Fruit fly (Drosophila melanogaster) whole organism, embryonic: Measurements from ENCODE around the gene GstD7.

ENCODE experiments used
- Bgb ChIP-seq: fragments of 200-800 bp; sonication (Bioruptor generic); IDR thresholded peaks from 2 replicates; pipeline ENCODE4 v1.3.6; 2022; ENCODE audit warnings: missing biosample characterization, missing genetic modification characterization; ENCODE audit not compliant: partially characterized antibody
- CG11695 ChIP-seq: fragments of 200-800 bp; sonication (Bioruptor generic); IDR thresholded peaks from 3 replicates; pipeline ENCODE4 v1.3.6; 2022; ENCODE audit warnings: missing biosample characterization, missing genetic modification characterization
- CG12236 ChIP-seq: fragments of 200-800 bp; sonication (Bioruptor generic); optimal IDR thresholded peaks from 2 replicates; lab custom pipeline; 2016; ENCODE audit warnings: missing biosample characterization, missing genetic modification characterization
- CG12659 ChIP-seq: fragments of 200-800 bp; sonication (Bioruptor generic); optimal IDR thresholded peaks from 3 replicates; lab custom pipeline; 2017; ENCODE audit warnings: mild to moderate bottlenecking, missing biosample characterization, missing genetic modification reagents, missing genetic modification characterization
- CG14860 ChIP-seq: fragments of 200-800 bp; sonication (Bioruptor generic); IDR thresholded peaks from 3 replicates; pipeline ENCODE4 v1.3.6; 2022; ENCODE audit warnings: missing biosample characterization, missing genetic modification characterization; ENCODE audit not compliant: partially characterized antibody
- CG15011 ChIP-seq: fragments of 200-800 bp; sonication (Bioruptor generic); optimal IDR thresholded peaks from 3 replicates; lab custom pipeline; 2018; ENCODE audit warnings: missing biosample characterization, mild to moderate bottlenecking, missing genetic modification characterization
- CG15269 ChIP-seq: fragments of 200-800 bp; sonication (Bioruptor generic); optimal IDR thresholded peaks from 2 replicates; lab custom pipeline; 2018; ENCODE audit warnings: missing biosample characterization, mild to moderate bottlenecking, missing genetic modification characterization, moderate library complexity
- CG16813 ChIP-seq: fragments of 200-800 bp; sonication (Bioruptor generic); IDR thresholded peaks from 3 replicates; pipeline ENCODE4 v1.3.6; 2022; ENCODE audit warnings: missing biosample characterization, missing genetic modification characterization; ENCODE audit not compliant: partially characterized antibody
- CG17568 ChIP-seq: fragments of 200-800 bp; sonication (Bioruptor generic); optimal IDR thresholded peaks from 2 replicates; lab custom pipeline; 2018; ENCODE audit warnings: missing biosample characterization, mild to moderate bottlenecking, missing genetic modification characterization, moderate library complexity
- CG17829 ChIP-seq: fragments of 200-800 bp; optimal IDR thresholded peaks from 2 replicates; lab custom pipeline; 2019; ENCODE audit warnings: missing biosample characterization, mild to moderate bottlenecking, missing genetic modification characterization, moderate library complexity
- CG2199 ChIP-seq: fragments of 200-800 bp; sonication (Bioruptor generic); IDR thresholded peaks from 3 replicates; pipeline ENCODE4 v1.3.6; 2022; ENCODE audit warnings: missing biosample characterization, missing genetic modification characterization
- CG2202 ChIP-seq: fragments of 200-800 bp; sonication (Bioruptor generic); optimal IDR thresholded peaks from 2 replicates; lab custom pipeline; 2018; ENCODE audit warnings: missing biosample characterization, mild to moderate bottlenecking, missing genetic modification characterization
- CG31365 ChIP-seq: fragments of 200-800 bp; sonication (Bioruptor generic); optimal IDR thresholded peaks from 2 replicates; lab custom pipeline; 2018; ENCODE audit warnings: missing biosample characterization, mild to moderate bottlenecking, missing genetic modification characterization
- CG34422 ChIP-seq: fragments of 200-800 bp; sonication (Bioruptor generic); IDR thresholded peaks from 3 replicates; pipeline ENCODE4 v1.3.6; 2022; ENCODE audit warnings: missing biosample characterization, missing genetic modification characterization
- CG4282 ChIP-seq: fragments of 200-800 bp; sonication (Bioruptor generic); optimal IDR thresholded peaks from 2 replicates; lab custom pipeline; 2016; ENCODE audit warnings: missing biosample characterization, missing genetic modification characterization
- CG4730 ChIP-seq: fragments of 200-800 bp; sonication (Bioruptor generic); IDR thresholded peaks from 2 replicates; pipeline ENCODE4 v1.3.6; 2022; ENCODE audit warnings: missing biosample characterization, missing genetic modification characterization
- CG4820 ChIP-seq: fragments of 200-800 bp; sonication (Bioruptor generic); optimal IDR thresholded peaks from 3 replicates; lab custom pipeline; 2016; ENCODE audit warnings: missing biosample characterization, missing genetic modification characterization
- CG7928 ChIP-seq: fragments of 200-800 bp; sonication (Bioruptor generic); optimal IDR thresholded peaks from 2 replicates; lab custom pipeline; 2017; ENCODE audit warnings: missing biosample characterization, mild to moderate bottlenecking, missing genetic modification characterization
- CG8290 ChIP-seq, 3 experiments: fragments of 200-800 bp; sonication (Bioruptor generic); optimal IDR thresholded peaks; 2 replicates each; lab custom pipeline; 2016 to 2019; ENCODE audit warnings: missing biosample characterization in 3 of 3, missing genetic modification characterization in 3 of 3, mild to moderate bottlenecking in 2 of 3, moderate library complexity in 1 of 3
- CG9437 ChIP-seq: fragments of 200-800 bp; sonication (Bioruptor generic); optimal IDR thresholded peaks from 2 replicates; lab custom pipeline; 2018; ENCODE audit warnings: missing biosample characterization, mild to moderate bottlenecking, missing genetic modification characterization
- CHES-1-like ChIP-seq: fragments of 200-800 bp; sonication (Bioruptor generic); optimal IDR thresholded peaks from 2 replicates; lab custom pipeline; 2016; ENCODE audit warnings: missing biosample characterization, missing genetic modification characterization
- Camta ChIP-seq: fragments of 200-800 bp; sonication (Bioruptor generic); optimal IDR thresholded peaks from 2 replicates; lab custom pipeline; 2016; ENCODE audit warnings: missing biosample characterization, missing genetic modification characterization
- Chrac-16 ChIP-seq: fragments of 200-800 bp; sonication (Bioruptor generic); optimal IDR thresholded peaks from 3 replicates; lab custom pipeline; 2016; ENCODE audit warnings: missing biosample characterization, missing genetic modification characterization
- Dek ChIP-seq: fragments of 200-800 bp; sonication (Bioruptor generic); optimal IDR thresholded peaks from 3 replicates; lab custom pipeline; 2019; ENCODE audit warnings: missing biosample characterization, mild to moderate bottlenecking, missing genetic modification characterization, moderate library complexity
- Dip3 ChIP-seq: fragments of 200-800 bp; sonication (Bioruptor generic); optimal IDR thresholded peaks from 3 replicates; lab custom pipeline; 2016; ENCODE audit warnings: missing biosample characterization, missing genetic modification characterization
- Doc3 ChIP-seq: fragments of 200-800 bp; sonication (Bioruptor generic); IDR thresholded peaks from 3 replicates; pipeline ENCODE4 v1.3.6; 2022; ENCODE audit warnings: missing biosample characterization, missing genetic modification characterization; ENCODE audit not compliant: partially characterized antibody
- Drgx ChIP-seq: fragments of 200-800 bp; sonication (Bioruptor generic); IDR thresholded peaks from 2 replicates; pipeline ENCODE4 v1.3.6; 2022; ENCODE audit warnings: missing biosample characterization, missing genetic modification characterization
- Ets65A ChIP-seq: fragments of 200-800 bp; sonication (Bioruptor generic); peaks from one replicate; lab custom pipeline; 2016; ENCODE audit warnings: missing biosample characterization, missing genetic modification characterization
- Hmx ChIP-seq: fragments of 200-800 bp; sonication (Bioruptor generic); optimal IDR thresholded peaks from 2 replicates; lab custom pipeline; 2016; ENCODE audit warnings: missing biosample characterization, missing genetic modification characterization
- Hr51 ChIP-seq, 2 experiments: fragments of 200-800 bp; sonication (Bioruptor generic); optimal IDR thresholded peaks; 2 replicates in 1 of 2; 3 replicates in 1 of 2; lab custom pipeline; 2016 to 2018; ENCODE audit warnings: missing biosample characterization in 2 of 2, missing genetic modification characterization in 2 of 2, mild to moderate bottlenecking in 1 of 2, moderate library complexity in 1 of 2
- MBD-R2 ChIP-seq: fragments of 200-800 bp; sonication (Bioruptor generic); IDR thresholded peaks from 2 replicates; pipeline ENCODE4 v1.3.6; 2022; ENCODE audit warnings: missing biosample characterization, missing genetic modification characterization
- Max ChIP-seq: fragments of 200-800 bp; sonication (Bioruptor generic); optimal IDR thresholded peaks from 2 replicates; lab custom pipeline; 2016; ENCODE audit warnings: missing biosample characterization, mild to moderate bottlenecking, missing genetic modification characterization
- Med ChIP-seq: fragments of 200-800 bp; sonication (Bioruptor generic); peaks from one replicate; lab custom pipeline; 2016; ENCODE audit warnings: missing biosample characterization, missing genetic modification characterization, mild to moderate bottlenecking, inconsistent platforms, moderate library complexity
- Nf-YC ChIP-seq: fragments of 200-800 bp; optimal IDR thresholded peaks from 3 replicates; lab custom pipeline; 2019; ENCODE audit warnings: missing biosample characterization, mild to moderate bottlenecking, missing genetic modification characterization, moderate library complexity
- Ravus ChIP-seq: fragments of 200-800 bp; sonication (Bioruptor generic); IDR thresholded peaks from 2 replicates; pipeline ENCODE4 v1.3.6; 2022; ENCODE audit warnings: missing biosample characterization, missing genetic modification characterization
- al ChIP-seq: fragments of 200-800 bp; sonication (Bioruptor generic); IDR thresholded peaks from 2 replicates; pipeline ENCODE4 v1.3.6; 2022; ENCODE audit warnings: missing biosample characterization, missing genetic modification characterization
- cad ChIP-seq: fragments of >200 bp; optimal IDR thresholded peaks from 2 replicates; lab custom pipeline; 2017; ENCODE audit warnings: missing biosample characterization, missing genetic modification characterization
- corto ChIP-seq: fragments of 200-800 bp; sonication (Bioruptor generic); optimal IDR thresholded peaks from 2 replicates; lab custom pipeline; 2016; ENCODE audit warnings: missing biosample characterization, mild to moderate bottlenecking, missing genetic modification characterization, moderate library complexity
- gem ChIP-seq: fragments of 200-800 bp; sonication (Bioruptor generic); optimal IDR thresholded peaks from 2 replicates; lab custom pipeline; 2019; ENCODE audit warnings: missing biosample characterization, mild to moderate bottlenecking, missing genetic modification characterization, moderate library complexity
- grau ChIP-seq: fragments of 200-800 bp; optimal IDR thresholded peaks from 3 replicates; lab custom pipeline; 2019; ENCODE audit warnings: missing biosample characterization, mild to moderate bottlenecking, missing genetic modification characterization, moderate library complexity
- inv ChIP-seq: fragments of 200-800 bp; sonication (Bioruptor generic); IDR thresholded peaks from 2 replicates; pipeline ENCODE4 v1.3.6; 2022; ENCODE audit warnings: missing biosample characterization, missing genetic modification characterization; ENCODE audit not compliant: partially characterized antibody
- lilli ChIP-seq: fragments of 200-800 bp; sonication (Bioruptor generic); optimal IDR thresholded peaks from 3 replicates; lab custom pipeline; 2016; ENCODE audit warnings: missing biosample characterization, missing genetic modification characterization
- lmd ChIP-seq: fragments of 200-800 bp; sonication (Bioruptor generic); IDR thresholded peaks from 2 replicates; pipeline ENCODE4 v1.3.6; 2022; ENCODE audit warnings: missing biosample characterization, missing genetic modification characterization
- nmo ChIP-seq: fragments of 200-800 bp; sonication (Bioruptor generic); optimal IDR thresholded peaks from 2 replicates; lab custom pipeline; 2018; ENCODE audit warnings: missing biosample characterization, mild to moderate bottlenecking, missing genetic modification characterization, moderate library complexity
- sima ChIP-seq: fragments of 200-800 bp; sonication (Bioruptor generic); optimal IDR thresholded peaks from 2 replicates; lab custom pipeline; 2016; ENCODE audit warnings: missing biosample characterization, missing genetic modification characterization
- sug ChIP-seq: fragments of 200-800 bp; optimal IDR thresholded peaks from 2 replicates; lab custom pipeline; 2019; ENCODE audit warnings: missing biosample characterization, mild to moderate bottlenecking, missing genetic modification characterization, moderate library complexity
- toy ChIP-seq: fragments of 200-800 bp; sonication (Bioruptor generic); IDR thresholded peaks from 2 replicates; pipeline ENCODE4 v1.3.6; 2022; ENCODE audit warnings: missing biosample characterization, missing genetic modification characterization

Gene GstD7

dm6 chr3R:12406235-12407196 is 28.2 kb downstream of the GstD7 start, which contains the start of gene CG5167 (continued):
- TF ChIP-seq CG15011 (no peak), Chrac-16 (GFP tag; lab: Kevin White, UChicago) (peak; percentile 35), CG2202 (tag; lab: Kevin White, UChicago) (peak; percentile 7), grau (peak; percentile 56), al (GFP tag; lab: Robert Waterston, UW) (no peak), Dek (tag; lab: Kevin White, UChicago) (peak; percentile 47), Ets65A (GFP tag; lab: Kevin White, UChicago) (peak; percentile 44), CG2199 (GFP tag; lab: Robert Waterston, UW) (no peak), gem (peak; percentile 78), CG11695 (GFP tag; lab: Robert Waterston, UW) (peak; percentile 27; the same call in 1 of the 3 replicates), CHES-1-like (no peak), Hr51 (GFP tag; optimal IDR thresholded peaks at IDR 0.05; lab: Kevin White, UChicago) (peak in 1 of 2 experiments; percentile 48), sug (peak; percentile 36), CG17829 (tag; lab: Kevin White, UChicago) (peak; percentile 54), CG12236 (GFP tag; lab: Kevin White, UChicago) (no peak), Drgx (GFP tag; lab: Robert Waterston, UW) (peak; percentile 54; the same call in 1 of the 2 replicates), nmo (GFP tag; lab: Kevin White, UChicago) (peak; percentile 22), Doc3 (GFP tag; lab: Robert Waterston, UW) (peak; percentile 53; the same call in 1 of the 3 replicates), CG14860 (GFP tag; lab: Robert Waterston, UW) (no peak), CG15269 (tag; lab: Kevin White, UChicago) (peak; percentile 47), Nf-YC (tag; lab: Kevin White, UChicago) (peak; percentile 8), CG16813 (GFP tag; lab: Robert Waterston, UW) (0 out of 3 replicates have a peak, but pooled peaks have one; percentile 8), CG12659 (peak; percentile 20), Max (GFP tag; lab: Kevin White, UChicago) (peak; percentile 43), inv (GFP tag; lab: Robert Waterston, UW) (no peak), MBD-R2 (GFP tag; lab: Robert Waterston, UW) (peak; percentile 21; the same call in 1 of the 2 replicates), CG4730 (GFP tag; lab: Robert Waterston, UW) (peak; percentile 8; the same call in 1 of the 2 replicates), sima (no peak), CG17568 (no peak), corto (GFP tag; lab: Kevin White, UChicago) (peak; percentile 35), Ravus (no peak), toy (GFP tag; lab: Robert Waterston, UW) (no peak), CG7928 (no peak), CG8290 (GFP tag; optimal IDR thresholded peaks at IDR 0.05; lab: Kevin White, UChicago) (peak; percentile 61), CG8290 (tag; optimal IDR thresholded peaks at IDR 0.05; lab: Kevin White, UChicago) (peak in 1 of 2 experiments; percentile 29), Hmx (GFP tag; lab: Kevin White, UChicago) (no peak), Bgb (GFP tag; lab: Robert Waterston, UW) (no peak), Dip3 (GFP tag; lab: Kevin White, UChicago) (peak; percentile 7), lilli (GFP tag; lab: Kevin White, UChicago) (peak; percentile 45), CG4282 (GFP tag; lab: Kevin White, UChicago) (peak; percentile 18), CG9437 (GFP tag; lab: Kevin White, UChicago) (peak; percentile 85), CG31365 (tag; lab: Kevin White, UChicago) (no peak), CG4820 (GFP tag; lab: Kevin White, UChicago) (peak; percentile 99), CG34422 (GFP tag; lab: Robert Waterston, UW) (0 out of 3 replicates have a peak, but pooled peaks have one; percentile 30), Camta (GFP tag; lab: Kevin White, UChicago) (peak; percentile 32), lmd (GFP tag; lab: Robert Waterston, UW) (peak; percentile 16; the same call in 1 of the 2 replicates), Med (peak; percentile 55), cad (GFP tag; lab: Kevin White, UChicago) (no peak)
